Worm (Caenorhabditis elegans) whole organism, midembryonic: ENCODE data around the gene acn-1.

Source experiments
- flt-1 ChIP-seq: fragments of 200-800 bp; sonication (Bioruptor generic); IDR thresholded peaks from 2 replicates; pipeline ENCODE4 v1.3.6; 2022; ENCODE audit warnings: missing genetic modification characterization, missing compliant biosample characterization
- ref-1 ChIP-seq: fragments of 200-800 bp; sonication (Bioruptor generic); conservative IDR thresholded peaks from 2 replicates; pipeline ENCODE4 v1.3.6; 2022; ENCODE audit warnings: missing genetic modification reagents, missing genetic modification characterization, missing compliant biosample characterization
- ztf-23 ChIP-seq: fragments of 200-800 bp; sonication (Bioruptor generic); IDR thresholded peaks from 2 replicates; pipeline ENCODE4 v1.3.6; 2022; ENCODE audit warnings: missing genetic modification reagents, missing genetic modification characterization, missing compliant biosample characterization
- ztf-29 ChIP-seq: fragments of 200-800 bp; sonication (Bioruptor generic); IDR thresholded peaks from 2 replicates; pipeline ENCODE4 v1.3.6; 2022; ENCODE audit warnings: missing genetic modification reagents, missing genetic modification characterization, missing compliant biosample characterization

ce11 chrX:5129447-5129846 lies 32.6 kb upstream of the acn-1 start:
- TF ChIP-seq flt-1 (GFP tag; lab: Robert Waterston, UW) = no peak
- no peak for TF ChIP-seq ref-1 (GFP tag; lab: Robert Waterston, UW)
- no peak for TF ChIP-seq ztf-23
- TF ChIP-seq ztf-29 = no peak
